Worm (Caenorhabditis elegans): ENCODE data around the gene F32D8.7.

- TF ChIP-seq mab-5 (tag; optimal IDR thresholded peaks at IDR 0.05) (no peak), nhr-237 (tag; optimal IDR thresholded peaks at IDR 0.05) (no peak), lin-32 (GFP tag; optimal IDR thresholded peaks at IDR 0.05) (no peak), flh-1 (GFP tag; optimal IDR thresholded peaks at IDR 0.05) (no peak), elt-3 (tag; optimal IDR thresholded peaks at IDR 0.05) (no peak), snpc-4 (tag; optimal IDR thresholded peaks at IDR 0.05) (no peak), lin-13 (tag; optimal IDR thresholded peaks at IDR 0.05) (no peak), ztf-11 (tag; optimal IDR thresholded peaks at IDR 0.05) (no peak), pha-4 (tag; optimal IDR thresholded peaks at IDR 0.05) (no peak), mep-1 (tag; optimal IDR thresholded peaks at IDR 0.05) (no peak), nhr-28 (tag; optimal IDR thresholded peaks at IDR 0.05) (no peak), bed-3 (GFP tag; optimal IDR thresholded peaks at IDR 0.05) (no peak), drap-1 (GFP tag; optimal IDR thresholded peaks at IDR 0.05) (no peak)
Measured at ce11 chrV:10932411-10932810, 34.2 kb downstream of the F32D8.7 start, which contains the start of gene F58B4.5.
